Fruit fly (Drosophila melanogaster) whole organism, wandering third instar larva: ENCODE measurements around the gene eca.
"Not testable (repeated sequence)": the region's sequence is repeated elsewhere in the genome, so short reads cannot be mapped to it uniquely, and the experiment has no call there.

ENCODE experiments used
- Abd-B ChIP-seq: fragments of >200 bp; optimal IDR thresholded peaks from 2 replicates; lab custom pipeline; 2017; ENCODE audit warnings: missing biosample characterization, missing genetic modification characterization
- CG32264 ChIP-seq: fragments of 200-800 bp; sonication (Bioruptor generic); optimal IDR thresholded peaks from 2 replicates; lab custom pipeline; 2016; ENCODE audit warnings: missing biosample characterization, missing genetic modification characterization
- CrebA ChIP-seq: fragments of 200-800 bp; sonication (Bioruptor generic); optimal IDR thresholded peaks from 2 replicates; lab custom pipeline; 2016; ENCODE audit warnings: missing biosample characterization, mild to moderate bottlenecking, missing genetic modification characterization, borderline replicate concordance
- Dfd ChIP-seq: fragments of >200 bp; optimal IDR thresholded peaks from 2 replicates; lab custom pipeline; 2017; ENCODE audit warnings: missing biosample characterization, missing genetic modification characterization
- GATAd ChIP-seq: sonication (Bioruptor generic); optimal IDR thresholded peaks from 2 replicates; lab custom pipeline; 2016; ENCODE audit warnings: missing biosample characterization, missing genetic modification characterization
- HLH106 ChIP-seq: fragments of 200-800 bp; optimal IDR thresholded peaks from 3 replicates; lab custom pipeline; 2019; ENCODE audit warnings: missing biosample characterization, mild to moderate bottlenecking, missing genetic modification characterization, moderate library complexity
- Hr83 ChIP-seq: fragments of 200-300 bp; sonication (Bioruptor generic); optimal IDR thresholded peaks from 2 replicates; lab custom pipeline; 2016; ENCODE audit warnings: missing biosample characterization, mild to moderate bottlenecking, missing genetic modification characterization, moderate library complexity; ENCODE audit not compliant: poor library complexity, severe bottlenecking
- Jra ChIP-seq: sonication (Bioruptor generic); optimal IDR thresholded peaks from 2 replicates; lab custom pipeline; 2016; ENCODE audit warnings: missing biosample characterization, missing genetic modification characterization
- Mio ChIP-seq: sonication (Bioruptor generic); optimal IDR thresholded peaks from 2 replicates; lab custom pipeline; 2016; ENCODE audit warnings: missing biosample characterization, missing genetic modification characterization
- Myc ChIP-seq: fragments of >200 bp; optimal IDR thresholded peaks from 2 replicates; lab custom pipeline; 2017
- N ChIP-seq: fragments of >200 bp; optimal IDR thresholded peaks from 2 replicates; lab custom pipeline; 2018; ENCODE audit warnings: missing biosample characterization, missing external identifiers, missing genetic modification characterization
- OdsH ChIP-seq: fragments of 200-800 bp; sonication (Bioruptor generic); optimal IDR thresholded peaks from 2 replicates; lab custom pipeline; 2016; ENCODE audit warnings: missing biosample characterization, mild to moderate bottlenecking, missing genetic modification characterization
- Rel ChIP-seq, 2 experiments: fragments of 200-800 bp; sonication (Bioruptor generic) in 1 of 2; optimal IDR thresholded peaks; 2 replicates in 1 of 2; 3 replicates in 1 of 2; lab custom pipeline; 2016 to 2019; ENCODE audit warnings: mild to moderate bottlenecking in 2 of 2, missing biosample characterization in 2 of 2, missing genetic modification characterization in 2 of 2, moderate library complexity in 1 of 2
- Sp1 ChIP-seq: fragments of 200-800 bp; sonication (Bioruptor generic); optimal IDR thresholded peaks from 3 replicates; lab custom pipeline; 2019; ENCODE audit warnings: missing biosample characterization, mild to moderate bottlenecking, missing genetic modification characterization, moderate library complexity
- Vsx2 ChIP-seq: fragments of 200-300, 225-300 bp; sonication (Bioruptor generic); optimal IDR thresholded peaks from 2 replicates; lab custom pipeline; 2018; ENCODE audit warnings: missing biosample characterization, missing genetic modification characterization; ENCODE audit not compliant: partially characterized antibody
- dl ChIP-seq, 2 experiments: fragments of 175-275, 200-275 bp in 1 of 2; fragments of 200-275 bp in 1 of 2; sonication (Bioruptor generic); optimal IDR thresholded peaks; lab custom pipeline; 2018; ENCODE audit warnings: mild to moderate bottlenecking in 2 of 2, missing biosample characterization in 2 of 2, missing genetic modification characterization in 2 of 2, moderate library complexity in 2 of 2; ENCODE audit not compliant: partially characterized antibody in 2 of 2, insufficient read depth in 1 of 2
- dmrt93B ChIP-seq: fragments of 200-800 bp; sonication (Bioruptor generic); optimal IDR thresholded peaks from 2 replicates; lab custom pipeline; 2018; ENCODE audit warnings: missing biosample characterization, mild to moderate bottlenecking, missing genetic modification characterization
- ey ChIP-seq: fragments of 200-800 bp; sonication (Bioruptor generic); optimal IDR thresholded peaks from 2 replicates; lab custom pipeline; 2016; ENCODE audit warnings: missing biosample characterization, missing genetic modification characterization
- foxo ChIP-seq, 2 experiments: fragments of 200-800 bp; sonication (Bioruptor generic); optimal IDR thresholded peaks; 2 replicates in 1 of 2; 3 replicates in 1 of 2; lab custom pipeline; 2016 to 2017; ENCODE audit warnings: missing biosample characterization in 2 of 2, missing genetic modification characterization in 2 of 2
- fru ChIP-seq: fragments of 200-800 bp; sonication (Bioruptor generic); optimal IDR thresholded peaks from 3 replicates; lab custom pipeline; 2016; ENCODE audit warnings: missing biosample characterization, mild to moderate bottlenecking, missing genetic modification characterization
- h ChIP-seq: fragments of 200-800 bp; sonication (Bioruptor generic); optimal IDR thresholded peaks from 3 replicates; lab custom pipeline; 2016; ENCODE audit warnings: missing biosample characterization, mild to moderate bottlenecking, missing genetic modification characterization
- jim ChIP-seq: fragments of 175-275, 200-325 bp; sonication (Bioruptor generic); optimal IDR thresholded peaks from 2 replicates; lab custom pipeline; 2016; ENCODE audit warnings: missing biosample characterization, mild to moderate bottlenecking, missing genetic modification characterization
- lola ChIP-seq: fragments of >200 bp; optimal IDR thresholded peaks from 2 replicates; lab custom pipeline; 2017; ENCODE audit warnings: missing biosample characterization, missing genetic modification characterization
- rgr ChIP-seq: fragments of 200-800 bp; sonication (Bioruptor generic); optimal IDR thresholded peaks from 3 replicates; lab custom pipeline; 2016; ENCODE audit warnings: missing biosample characterization, mild to moderate bottlenecking, missing genetic modification characterization
- sage ChIP-seq: fragments of 200-800 bp; sonication (Bioruptor generic); optimal IDR thresholded peaks from 2 replicates; lab custom pipeline; 2016; ENCODE audit warnings: missing biosample characterization, mild to moderate bottlenecking, missing genetic modification characterization
- sv ChIP-seq: fragments of 200-800 bp; sonication (Bioruptor generic); optimal IDR thresholded peaks from 3 replicates; lab custom pipeline; 2016; ENCODE audit warnings: missing biosample characterization, missing genetic modification characterization
- tai ChIP-seq: sonication (Bioruptor generic); optimal IDR thresholded peaks from 2 replicates; lab custom pipeline; 2016; ENCODE audit warnings: missing biosample characterization, missing genetic modification characterization
- usp ChIP-seq: fragments of >200 bp; optimal IDR thresholded peaks from 2 replicates; lab custom pipeline; 2017; ENCODE audit warnings: missing biosample characterization, missing genetic modification characterization
- woc ChIP-seq: sonication (Bioruptor generic); optimal IDR thresholded peaks from 2 replicates; lab custom pipeline; 2016; ENCODE audit warnings: missing biosample characterization, mild to moderate bottlenecking, missing genetic modification characterization

Gene eca

DNA sequence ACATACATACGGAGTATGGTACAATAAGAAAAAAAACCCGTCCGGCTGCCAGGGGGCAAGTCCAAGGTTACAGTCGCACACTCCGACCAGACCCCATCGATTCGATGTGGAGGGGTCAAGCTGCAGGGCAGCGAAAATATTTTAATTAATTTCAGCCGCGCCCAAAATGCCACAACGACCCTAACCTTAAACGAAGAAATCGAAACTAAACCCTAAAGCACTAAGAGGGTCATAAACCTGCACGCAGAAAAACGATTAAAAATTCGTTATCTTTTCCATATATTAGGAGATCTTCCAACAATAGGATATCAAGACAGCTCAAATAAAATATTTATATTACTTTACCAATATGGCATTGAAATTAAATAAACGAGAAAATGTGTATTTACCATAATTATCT lies 16.6 kb upstream of the eca start:
- no peak for TF ChIP-seq Hr83 (GFP tag; lab: Kevin White, UChicago)
- TF ChIP-seq rgr (GFP tag; lab: Kevin White, UChicago): peak; percentile 23
- no peak for TF ChIP-seq Vsx2
- TF ChIP-seq Mio: no peak
- TF ChIP-seq HLH106: no peak
- no peak for TF ChIP-seq Myc (lab: Kevin White, UChicago)
- TF ChIP-seq woc (GFP tag; lab: Kevin White, UChicago): no peak
- TF ChIP-seq sage (GFP tag; lab: Kevin White, UChicago): peak; percentile 22

- peak in 1 of 2 experiments; percentile 7 for TF ChIP-seq foxo (GFP tag; optimal IDR thresholded peaks at IDR 0.05; lab: Kevin White, UChicago)
- TF ChIP-seq h: peak; percentile 42
- no peak for TF ChIP-seq lola
- no peak for TF ChIP-seq CrebA (GFP tag; lab: Kevin White, UChicago)
- TF ChIP-seq OdsH (GFP tag; lab: Kevin White, UChicago): peak; percentile 56
- peak; percentile 22 for TF ChIP-seq HLH106
- TF ChIP-seq Sp1: peak; percentile 5
- peak; percentile 3 for TF ChIP-seq dmrt93B (GFP tag; lab: Kevin White, UChicago)
- TF ChIP-seq Jra (GFP tag; lab: Kevin White, UChicago): peak; percentile 1
- TF ChIP-seq jim (GFP tag; lab: Kevin White, UChicago): no peak
- TF ChIP-seq GATAd (GFP tag; lab: Kevin White, UChicago): no peak
- TF ChIP-seq rgr (GFP tag; lab: Kevin White, UChicago): peak; percentile 62
- peak; percentile 23 for TF ChIP-seq Hr83 (GFP tag; lab: Kevin White, UChicago)
Observed at dm6 chr3R:9701148-9701703, 15.9 kb upstream of the eca start.

DNA sequence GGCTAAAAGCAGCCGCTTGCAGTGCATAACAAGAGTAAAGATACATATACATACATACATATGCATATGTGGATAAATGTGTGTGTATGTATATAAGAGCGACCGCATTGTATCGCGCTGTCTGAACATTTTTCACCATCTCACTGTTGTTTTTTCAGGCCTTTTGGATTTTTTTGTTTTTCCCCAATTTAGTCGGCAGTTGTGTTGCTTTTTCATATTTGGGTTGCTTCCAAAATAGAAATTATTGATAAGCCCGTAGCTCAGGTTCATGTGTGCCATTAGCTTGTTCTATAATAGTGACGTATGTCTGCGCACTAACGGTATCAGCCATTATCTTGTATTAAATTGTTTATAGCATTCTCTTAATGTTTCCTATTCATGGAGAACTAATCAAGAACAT lies 15.2 kb upstream of the eca start:
- no peak for TF ChIP-seq Jra (GFP tag; lab: Kevin White, UChicago)
- TF ChIP-seq Rel (GFP tag; optimal IDR thresholded peaks at IDR 0.05; lab: Kevin White, UChicago): no peak
- TF ChIP-seq Rel (tag; optimal IDR thresholded peaks at IDR 0.05; lab: Kevin White, UChicago): peak; percentile 96

DNA sequence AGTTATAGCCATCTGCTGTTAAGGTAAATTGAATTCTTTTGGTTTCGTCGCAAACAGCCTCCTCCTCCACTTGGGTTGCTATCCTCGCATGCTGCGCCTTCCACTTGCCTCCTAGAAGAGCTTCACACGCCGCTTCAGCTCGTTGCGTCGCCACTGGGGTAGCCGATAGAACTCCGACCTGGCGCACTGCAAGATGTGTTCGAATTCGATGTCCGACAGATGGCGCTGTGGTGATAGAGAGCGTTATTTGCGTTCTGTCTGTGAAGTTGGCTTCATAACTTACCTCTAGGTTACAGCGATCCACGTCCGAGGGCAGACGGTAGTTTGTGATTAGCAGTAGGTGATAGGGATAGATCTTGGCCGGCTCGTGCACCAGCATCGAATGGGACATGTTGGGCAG lies 9.7 kb upstream of the eca start:
- no peak for TF ChIP-seq ey (GFP tag; lab: Kevin White, UChicago)
- TF ChIP-seq OdsH (GFP tag; lab: Kevin White, UChicago): no peak
- no peak for TF ChIP-seq usp (GFP tag; lab: Kevin White, UChicago)
- no peak for TF ChIP-seq sage (GFP tag; lab: Kevin White, UChicago)
- no peak for TF ChIP-seq CrebA (GFP tag; lab: Kevin White, UChicago)
- no peak for TF ChIP-seq CG32264 (GFP tag; lab: Kevin White, UChicago)
- TF ChIP-seq sv (GFP tag; lab: Kevin White, UChicago): no peak
- TF ChIP-seq Abd-B: no peak
- no peak for TF ChIP-seq GATAd (GFP tag; lab: Kevin White, UChicago)
- no peak for TF ChIP-seq Dfd
- no peak for TF ChIP-seq Myc (lab: Kevin White, UChicago)
- TF ChIP-seq Mio: no peak
- TF ChIP-seq dl (GFP tag; optimal IDR thresholded peaks at IDR 0.05; lab: Kevin White, UChicago; ENCODE audit: insufficient read depth in 1 of 2, partially characterized antibody in 2 of 2): no peak
- no peak for TF ChIP-seq tai
- TF ChIP-seq dmrt93B (GFP tag; lab: Kevin White, UChicago): no peak
- TF ChIP-seq N (GFP tag; lab: Kevin White, UChicago): no peak
- no peak for TF ChIP-seq fru
- TF ChIP-seq, all 38 proteins: peak for 0

DNA sequence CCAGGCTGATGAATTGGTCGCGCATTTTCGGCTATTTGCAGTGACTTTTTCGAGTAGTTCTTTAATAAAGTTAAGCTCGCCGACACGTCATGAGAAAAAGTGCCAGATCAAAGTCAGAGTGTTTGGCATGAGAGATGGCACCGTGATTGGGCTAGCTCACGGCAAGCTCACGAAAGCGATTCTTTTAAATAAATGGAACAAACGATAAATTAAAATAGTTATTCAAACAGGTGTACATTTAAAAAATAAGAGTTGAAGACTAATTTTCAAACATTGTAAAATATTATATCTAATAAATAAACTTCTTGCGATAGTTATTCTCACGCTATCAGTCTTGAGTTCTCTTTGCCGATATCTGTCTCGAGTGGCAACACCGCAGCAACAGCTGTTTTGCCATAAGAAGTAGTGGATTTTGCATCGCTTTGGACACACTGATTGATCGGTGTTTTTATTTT lies 7.4 kb upstream of the eca start, which contains the start of the genes Unc-115b, p24-2 and CG32939:
Gene Unc-115b (minus strand): TSS at position 101 of the 455 bp plus-strand sequence.
Gene p24-2 (minus strand): TSS at position 120 of the 455 bp plus-strand sequence.
Gene CG32939 (plus strand): TSS at position 405 of the 455 bp plus-strand sequence.
- TF ChIP-seq Myc (lab: Kevin White, UChicago); HLH106; lola: not testable (repeated sequence)
